Fruit fly (Drosophila melanogaster) whole organism, embryonic: ENCODE results near the gene CG6479.

Experiments
- BEAF-32 ChIP-seq: fragments of 200-800 bp; sonication (Bioruptor generic); optimal IDR thresholded peaks from 3 replicates; lab custom pipeline; 2017; ENCODE audit warnings: missing biosample characterization, missing genetic modification characterization, mild to moderate bottlenecking, moderate library complexity, missing genetic modification reagents
- Blimp-1 ChIP-seq: fragments of 200-800 bp; sonication (Bioruptor generic); optimal IDR thresholded peaks from 3 replicates; lab custom pipeline; 2018; ENCODE audit warnings: missing biosample characterization, missing genetic modification characterization, mild to moderate bottlenecking, moderate library complexity, missing genetic modification reagents
- CG1024 ChIP-seq: fragments of 200-800 bp; sonication (Bioruptor generic); IDR thresholded peaks from 2 replicates; pipeline ENCODE4 v1.3.6; 2022; ENCODE audit warnings: missing biosample characterization, missing genetic modification characterization
- CG10321 ChIP-seq: fragments of 200-800 bp; sonication (Bioruptor generic); IDR thresholded peaks from 2 replicates; pipeline ENCODE4 v1.3.6; 2022; ENCODE audit warnings: missing biosample characterization, missing genetic modification characterization
- CG10366 ChIP-seq: fragments of 200-800 bp; sonication (Bioruptor generic); IDR thresholded peaks from 2 replicates; pipeline ENCODE4 v1.3.6; 2022; ENCODE audit warnings: missing biosample characterization, missing genetic modification characterization
- CG11504 ChIP-seq: fragments of 200-800 bp; sonication (Bioruptor generic); optimal IDR thresholded peaks from 3 replicates; lab custom pipeline; 2019; ENCODE audit warnings: missing biosample characterization, mild to moderate bottlenecking, missing genetic modification characterization, moderate library complexity
- CG11723 ChIP-seq: fragments of 200-800 bp; sonication (Bioruptor generic); optimal IDR thresholded peaks from 2 replicates; lab custom pipeline; 2017; ENCODE audit warnings: missing biosample characterization, mild to moderate bottlenecking, missing genetic modification characterization
- CG12104 ChIP-seq: fragments of 200-800 bp; sonication (Bioruptor generic); optimal IDR thresholded peaks from 3 replicates; lab custom pipeline; 2016; ENCODE audit warnings: missing biosample characterization, missing genetic modification characterization
- CG13894 ChIP-seq: fragments of 200-800 bp; sonication (Bioruptor generic); optimal IDR thresholded peaks from 3 replicates; lab custom pipeline; 2018; ENCODE audit warnings: missing biosample characterization, mild to moderate bottlenecking, missing genetic modification characterization, moderate library complexity
- CG15479 ChIP-seq: fragments of 200-800 bp; sonication (Bioruptor generic); optimal IDR thresholded peaks from 3 replicates; lab custom pipeline; 2019; ENCODE audit warnings: missing biosample characterization, mild to moderate bottlenecking, missing genetic modification characterization, moderate library complexity
- CG17186 ChIP-seq: fragments of 200-800 bp; sonication (Bioruptor generic); optimal IDR thresholded peaks from 3 replicates; lab custom pipeline; 2017; ENCODE audit warnings: missing biosample characterization, missing genetic modification reagents, missing genetic modification characterization
- CG17361 ChIP-seq: fragments of 200-800 bp; sonication (Bioruptor generic); IDR thresholded peaks from 3 replicates; pipeline ENCODE4 v1.3.6; 2022; ENCODE audit warnings: missing biosample characterization, missing genetic modification characterization
- CG2120 ChIP-seq: fragments of 200-800 bp; sonication (Bioruptor generic); optimal IDR thresholded peaks from 3 replicates; lab custom pipeline; 2016; ENCODE audit warnings: missing biosample characterization, missing genetic modification characterization
- CG2202 ChIP-seq: fragments of 200-800 bp; sonication (Bioruptor generic); optimal IDR thresholded peaks from 2 replicates; lab custom pipeline; 2018; ENCODE audit warnings: missing biosample characterization, mild to moderate bottlenecking, missing genetic modification characterization
- CG32772 ChIP-seq: fragments of 200-800 bp; sonication (Bioruptor generic); IDR thresholded peaks from 2 replicates; pipeline ENCODE4 v1.3.6; 2022; ENCODE audit warnings: missing biosample characterization, missing genetic modification characterization
- CG4404 ChIP-seq: fragments of 200-800 bp; sonication (Bioruptor generic); IDR thresholded peaks from 2 replicates; pipeline ENCODE4 v1.3.6; 2022; ENCODE audit warnings: missing biosample characterization, missing genetic modification characterization
- CG7987 ChIP-seq: fragments of 200-800 bp; sonication (Bioruptor generic); optimal IDR thresholded peaks from 2 replicates; lab custom pipeline; 2018; ENCODE audit warnings: missing biosample characterization, mild to moderate bottlenecking, missing genetic modification characterization, moderate library complexity
- CG8089 ChIP-seq: fragments of 200-800 bp; sonication (Bioruptor generic); optimal IDR thresholded peaks from 3 replicates; lab custom pipeline; 2016; ENCODE audit warnings: missing biosample characterization, missing genetic modification characterization
- CG8388 ChIP-seq: fragments of 200-800 bp; sonication (Bioruptor generic); optimal IDR thresholded peaks from 2 replicates; lab custom pipeline; 2019; ENCODE audit warnings: missing biosample characterization, mild to moderate bottlenecking, missing genetic modification characterization, moderate library complexity
- CG8944 ChIP-seq: fragments of 200-800 bp; sonication (Bioruptor generic); optimal IDR thresholded peaks from 3 replicates; lab custom pipeline; 2016; ENCODE audit warnings: missing biosample characterization, missing genetic modification characterization
- D19A ChIP-seq: fragments of 200-800 bp; optimal IDR thresholded peaks from 3 replicates; lab custom pipeline; 2019; ENCODE audit warnings: missing biosample characterization, mild to moderate bottlenecking, missing genetic modification characterization, moderate library complexity
- Dip3 ChIP-seq: fragments of 200-800 bp; sonication (Bioruptor generic); optimal IDR thresholded peaks from 3 replicates; lab custom pipeline; 2016; ENCODE audit warnings: missing biosample characterization, missing genetic modification characterization
- Drgx ChIP-seq: fragments of 200-800 bp; sonication (Bioruptor generic); IDR thresholded peaks from 2 replicates; pipeline ENCODE4 v1.3.6; 2022; ENCODE audit warnings: missing biosample characterization, missing genetic modification characterization
- Eip74EF ChIP-seq, 2 experiments: fragments of 200-800 bp in 1 of 2; fragments of >200 bp in 1 of 2; sonication (Bioruptor generic) in 1 of 2; optimal IDR thresholded peaks; 2 replicates each; lab custom pipeline; 2017 to 2019; ENCODE audit warnings: missing biosample characterization in 2 of 2, missing genetic modification characterization in 2 of 2, mild to moderate bottlenecking in 1 of 2, moderate library complexity in 1 of 2
- Ets65A ChIP-seq: fragments of 200-800 bp; sonication (Bioruptor generic); peaks from one replicate; lab custom pipeline; 2016; ENCODE audit warnings: missing biosample characterization, missing genetic modification characterization
- NFAT ChIP-seq: fragments of 200-800 bp; sonication (Bioruptor generic); IDR thresholded peaks from 2 replicates; pipeline ENCODE4 v1.3.6; 2022; ENCODE audit warnings: missing biosample characterization, missing genetic modification characterization
- Nf-YB ChIP-seq: fragments of 200-800 bp; sonication (Bioruptor generic); optimal IDR thresholded peaks from 3 replicates; lab custom pipeline; 2019; ENCODE audit warnings: missing biosample characterization, mild to moderate bottlenecking, missing genetic modification characterization, moderate library complexity
- Sox102F ChIP-seq: fragments of 200-800 bp; sonication (Bioruptor generic); optimal IDR thresholded peaks from 2 replicates; lab custom pipeline; 2018; ENCODE audit warnings: missing biosample characterization, mild to moderate bottlenecking, missing genetic modification characterization, moderate library complexity
- Usf ChIP-seq: fragments of 200-800 bp; sonication (Bioruptor generic); optimal IDR thresholded peaks from 2 replicates; lab custom pipeline; 2017; ENCODE audit warnings: missing genotype, missing biosample characterization, missing genetic modification characterization
- Xrp1 ChIP-seq: fragments of 200-800 bp; sonication (Bioruptor generic); IDR thresholded peaks from 2 replicates; pipeline ENCODE4 v1.3.6; 2022; ENCODE audit warnings: missing biosample characterization, missing genetic modification characterization
- amos ChIP-seq: fragments of 200-800 bp; sonication (Bioruptor generic); IDR thresholded peaks from 2 replicates; pipeline ENCODE4 v1.3.6; 2022; ENCODE audit warnings: missing biosample characterization, missing genetic modification characterization; ENCODE audit not compliant: partially characterized antibody
- ase ChIP-seq: fragments of 200-800 bp; sonication (Bioruptor generic); IDR thresholded peaks from 3 replicates; pipeline ENCODE4 v1.3.6; 2022; ENCODE audit warnings: missing biosample characterization, missing genetic modification characterization
- bbx ChIP-seq: fragments of 200-800 bp; sonication (Bioruptor generic); IDR thresholded peaks from 2 replicates; pipeline ENCODE4 v1.3.6; 2022; ENCODE audit warnings: missing biosample characterization, missing genetic modification characterization; ENCODE audit not compliant: partially characterized antibody
- bsh ChIP-seq, 2 experiments: fragments of 200-800 bp; sonication (Bioruptor generic); optimal IDR thresholded peaks; 2 replicates each; lab custom pipeline; 2017 to 2018; ENCODE audit warnings: mild to moderate bottlenecking in 2 of 2, missing biosample characterization in 2 of 2, missing genetic modification characterization in 2 of 2, moderate library complexity in 1 of 2
- crol ChIP-seq: fragments of 200-800 bp; sonication (Bioruptor generic); IDR thresholded peaks from 2 replicates; pipeline ENCODE4 v1.3.6; 2022; ENCODE audit warnings: missing biosample characterization, missing genetic modification characterization
- en ChIP-seq: fragments of 200-800 bp; sonication (Bioruptor generic); optimal IDR thresholded peaks from 2 replicates; lab custom pipeline; 2016; ENCODE audit warnings: missing biosample characterization, missing genetic modification characterization
- esg ChIP-seq: fragments of 200-800 bp; sonication (Bioruptor generic); conservative IDR thresholded peaks from 2 replicates; pipeline ENCODE4 v1.3.6; 2022; ENCODE audit warnings: missing biosample characterization, missing genetic modification characterization
- gce ChIP-seq: fragments of 200-800 bp; sonication (Bioruptor generic); IDR thresholded peaks from 3 replicates; pipeline ENCODE4 v1.3.6; 2022; ENCODE audit warnings: missing biosample characterization, missing genetic modification characterization
- grn ChIP-seq: fragments of 200-800 bp; sonication (Bioruptor generic); optimal IDR thresholded peaks from 3 replicates; lab custom pipeline; 2017; ENCODE audit warnings: missing biosample characterization, missing genetic modification characterization
- jing ChIP-seq: fragments of 200-800 bp; sonication (Bioruptor generic); optimal IDR thresholded peaks from 2 replicates; lab custom pipeline; 2018; ENCODE audit warnings: missing biosample characterization, mild to moderate bottlenecking, missing genetic modification characterization
- luna ChIP-seq: fragments of 200-800 bp; sonication (Bioruptor generic); optimal IDR thresholded peaks from 2 replicates; lab custom pipeline; 2016; ENCODE audit warnings: missing biosample characterization, missing genetic modification characterization
- maf-S ChIP-seq: fragments of 200-800 bp; sonication (Bioruptor generic); optimal IDR thresholded peaks from 2 replicates; lab custom pipeline; 2016; ENCODE audit warnings: missing biosample characterization, missing genetic modification characterization
- nerfin-1 ChIP-seq: fragments of 200-800 bp; sonication (Bioruptor generic); optimal IDR thresholded peaks from 3 replicates; lab custom pipeline; 2019; ENCODE audit warnings: missing biosample characterization, mild to moderate bottlenecking, missing genetic modification characterization, moderate library complexity
- nmo ChIP-seq: fragments of 200-800 bp; sonication (Bioruptor generic); optimal IDR thresholded peaks from 2 replicates; lab custom pipeline; 2018; ENCODE audit warnings: missing biosample characterization, mild to moderate bottlenecking, missing genetic modification characterization, moderate library complexity
- pzg ChIP-seq: fragments of 200-800 bp; sonication (Bioruptor generic); optimal IDR thresholded peaks from 3 replicates; lab custom pipeline; 2018; ENCODE audit warnings: missing biosample characterization, mild to moderate bottlenecking, missing genetic modification characterization, moderate library complexity
- row ChIP-seq: fragments of 200-800 bp; sonication (Bioruptor generic); IDR thresholded peaks from 3 replicates; pipeline ENCODE4 v1.3.6; 2022; ENCODE audit warnings: missing biosample characterization, missing genetic modification characterization
- sqz ChIP-seq: fragments of 200-800 bp; sonication (Bioruptor generic); optimal IDR thresholded peaks from 3 replicates; lab custom pipeline; 2018; ENCODE audit warnings: missing biosample characterization, mild to moderate bottlenecking, missing genetic modification characterization
- vnd ChIP-seq: fragments of 200-800 bp; sonication (Bioruptor generic); IDR thresholded peaks from 3 replicates; pipeline ENCODE4 v1.3.6; 2022; ENCODE audit warnings: missing biosample characterization, missing genetic modification characterization; ENCODE audit not compliant: partially characterized antibody

The CG6479 gene

DNA sequence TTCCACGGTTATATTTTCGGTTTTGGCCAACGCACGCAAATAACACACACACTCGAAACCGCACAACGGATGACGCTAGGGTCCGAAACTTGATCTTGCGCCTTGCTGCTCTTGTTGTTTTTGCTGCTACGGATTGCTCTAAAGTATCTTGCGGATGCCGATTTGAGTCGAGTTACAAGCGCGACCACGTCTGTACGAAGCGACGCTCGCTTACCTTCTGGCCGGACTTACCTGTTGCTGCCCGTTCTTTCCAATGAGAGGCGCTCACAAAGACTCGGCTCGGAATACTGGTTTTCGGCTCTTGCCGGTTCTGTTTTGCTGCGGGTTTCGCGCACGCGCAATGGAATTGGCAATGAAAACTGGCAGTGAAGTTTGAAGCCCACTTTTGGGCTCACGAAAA, 40.2 kb upstream of the CG6479 start, which contains the start of gene Cad74A (continued):
- TF ChIP-seq bbx (GFP tag; lab: Robert Waterston, UW), result peak; percentile 30; the same call in 1 of the 2 replicates
- no peak for TF ChIP-seq en (GFP tag; lab: Kevin White, UChicago)
- no peak for TF ChIP-seq nmo (GFP tag; lab: Kevin White, UChicago)
- TF ChIP-seq CG15479 (GFP tag; lab: Kevin White, UChicago), result peak; percentile 81
- no peak for TF ChIP-seq BEAF-32 (GFP tag; lab: Kevin White, UChicago)
- no peak for TF ChIP-seq jing (GFP tag; lab: Kevin White, UChicago)
- no peak for TF ChIP-seq pzg (GFP tag; lab: Kevin White, UChicago)
- no peak for TF ChIP-seq CG13894
- no peak for TF ChIP-seq CG2120 (GFP tag; lab: Kevin White, UChicago)
- TF ChIP-seq CG10366 (GFP tag; lab: Robert Waterston, UW), result no peak
- no peak for TF ChIP-seq Nf-YB
- TF ChIP-seq CG12104, result no peak
- TF ChIP-seq CG10321 (GFP tag; lab: Robert Waterston, UW), result no peak
- TF ChIP-seq vnd, result no peak
- no peak for TF ChIP-seq Dip3
- TF ChIP-seq luna, result no peak
- no peak for TF ChIP-seq CG7987 (GFP tag; lab: Kevin White, UChicago)
- TF ChIP-seq D19A (tag; lab: Kevin White, UChicago), result no peak
- TF ChIP-seq, all 482 proteins: peak for 59

DNA sequence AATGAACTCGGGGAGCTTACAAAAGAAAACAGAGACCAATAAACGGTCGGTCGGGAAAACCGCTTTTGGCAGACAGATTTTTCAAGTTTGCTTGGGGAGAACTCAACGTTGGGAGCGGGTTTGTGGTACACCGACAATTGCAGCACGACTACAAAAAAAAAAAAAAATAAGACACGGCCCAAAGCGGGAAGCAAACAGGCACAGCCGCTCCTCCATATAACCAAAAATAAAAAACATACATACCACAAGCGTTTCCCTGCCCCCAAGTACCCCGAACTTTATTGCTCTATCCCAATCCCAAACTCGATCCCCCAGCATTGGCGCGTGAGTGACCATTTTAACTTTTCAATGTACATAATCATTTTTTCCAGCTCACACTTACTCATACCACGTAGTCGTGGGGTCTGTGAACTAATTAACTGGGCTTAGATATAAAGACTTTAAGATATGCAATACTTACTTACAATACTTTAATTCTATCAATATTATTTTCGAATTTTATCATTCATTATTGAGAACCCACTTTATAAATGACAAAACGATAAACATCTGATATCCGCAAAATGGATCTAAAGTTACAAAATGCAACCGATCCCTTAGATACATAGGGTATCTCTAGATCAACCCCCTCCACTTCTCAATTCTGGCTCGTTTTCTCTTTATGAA, 36.0 kb upstream of the CG6479 start:
- TF ChIP-seq crol (GFP tag; lab: Robert Waterston, UW) (peak; percentile 49), CG32772 (GFP tag; lab: Robert Waterston, UW) (0 out of 2 replicates have a peak, but pooled peaks have one; percentile 9), amos (GFP tag; lab: Robert Waterston, UW) (no peak), CG11723 (GFP tag; lab: Kevin White, UChicago) (no peak), CG1024 (GFP tag; lab: Robert Waterston, UW) (no peak), Ets65A (GFP tag; lab: Kevin White, UChicago) (peak; percentile 74), bsh (GFP tag; optimal IDR thresholded peaks at IDR 0.05; lab: Kevin White, UChicago) (peak in 1 of 2 experiments; percentile 32), Blimp-1 (GFP tag; lab: Kevin White, UChicago) (peak; percentile 36), grn (peak; percentile 31), CG8388 (GFP tag; lab: Kevin White, UChicago) (peak; percentile 5), nmo (GFP tag; lab: Kevin White, UChicago) (peak; percentile 15), Sox102F (GFP tag; lab: Kevin White, UChicago) (peak; percentile 1), D19A (tag; lab: Kevin White, UChicago) (peak; percentile 66), CG2202 (tag; lab: Kevin White, UChicago) (no peak), NFAT (GFP tag; lab: Robert Waterston, UW) (no peak), CG17361 (GFP tag; lab: Robert Waterston, UW) (no peak), CG10366 (GFP tag; lab: Robert Waterston, UW) (no peak), Drgx (GFP tag; lab: Robert Waterston, UW) (0 out of 2 replicates have a peak, but pooled peaks have one; percentile 35), row (GFP tag; lab: Robert Waterston, UW) (peak; percentile 41; the same call in 2 of the 3 replicates), sqz (GFP tag; lab: Kevin White, UChicago) (peak; percentile 20), Xrp1 (0 out of 2 replicates have a peak, but pooled peaks have one; percentile 13)

DNA sequence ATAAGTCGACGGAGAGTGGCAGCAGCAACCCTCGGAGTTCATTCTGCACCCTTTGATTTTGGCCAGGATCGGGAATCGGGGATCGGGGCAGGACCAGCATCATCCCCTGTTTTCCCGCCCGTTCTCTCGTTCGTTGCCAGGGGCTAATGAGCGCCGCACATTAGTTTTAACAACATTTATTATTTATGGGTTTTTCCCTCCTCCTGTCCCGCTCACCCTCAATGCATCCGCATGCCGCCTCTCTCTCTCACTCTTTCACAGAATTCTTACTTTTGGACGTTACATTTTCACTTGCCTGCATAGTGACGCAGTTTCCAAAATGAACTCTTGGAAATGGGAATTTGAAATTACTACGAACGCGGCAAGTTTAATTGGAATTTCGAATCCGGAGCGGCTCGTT, 27.9 kb upstream of the CG6479 start:
- no peak for TF ChIP-seq CG4404 (GFP tag; lab: Robert Waterston, UW)
- TF ChIP-seq CG11504 (tag; lab: Kevin White, UChicago), result no peak
- TF ChIP-seq gce (GFP tag; lab: Robert Waterston, UW), result no peak
- peak; percentile 89 for TF ChIP-seq nerfin-1 (tag; lab: Kevin White, UChicago)
- no peak for TF ChIP-seq ase
- TF ChIP-seq maf-S (GFP tag; lab: Kevin White, UChicago), result no peak
- no peak for TF ChIP-seq CG8944 (GFP tag; lab: Kevin White, UChicago)
- no peak for TF ChIP-seq Usf (GFP tag; lab: Kevin White, UChicago)
- TF ChIP-seq Eip74EF (GFP tag; optimal IDR thresholded peaks at IDR 0.05; lab: Kevin White, UChicago), result no peak
- no peak for TF ChIP-seq CG17186 (GFP tag; lab: Kevin White, UChicago)
- TF ChIP-seq esg (GFP tag; lab: Robert Waterston, UW), result no peak
- no peak for TF ChIP-seq CG8089 (GFP tag; lab: Kevin White, UChicago)
